Worm (Caenorhabditis elegans): Measurements from ENCODE around the gene T24C4.10.

DNA sequence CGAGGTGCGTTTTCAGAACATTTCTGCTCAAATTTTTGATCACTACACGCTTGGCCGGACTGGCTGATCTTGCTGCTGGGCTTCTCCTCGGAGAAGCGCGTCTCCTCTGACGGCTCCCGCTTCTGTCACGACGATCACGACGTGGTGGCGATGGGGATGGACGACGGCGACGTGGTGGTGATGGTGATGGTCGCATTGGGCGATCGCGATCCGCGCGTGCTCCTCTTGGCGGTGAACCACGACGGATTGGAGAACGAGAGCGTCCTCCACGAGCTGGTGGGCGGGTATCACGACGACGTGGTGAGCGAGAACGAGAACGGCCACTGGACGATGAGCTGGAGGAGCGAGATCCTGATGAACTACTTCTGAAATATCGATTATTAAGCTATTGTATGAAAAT, 37.6 kb downstream of the T24C4.10 start:
- TF ChIP-seq R02D3.7 (tag; optimal IDR thresholded peaks at IDR 0.05) = no peak
- TF ChIP-seq sma-3 (GFP tag; optimal IDR thresholded peaks at IDR 0.05) = no peak
- no peak for TF ChIP-seq gmeb-1 (tag; optimal IDR thresholded peaks at IDR 0.05)
- TF ChIP-seq nhr-237 (tag; optimal IDR thresholded peaks at IDR 0.05) = no peak
- TF ChIP-seq lin-39 (tag; optimal IDR thresholded peaks at IDR 0.05) = no peak
- no peak for TF ChIP-seq skn-1 (tag; optimal IDR thresholded peaks at IDR 0.05)
- no peak for TF ChIP-seq nhr-12 (tag; optimal IDR thresholded peaks at IDR 0.05)
- TF ChIP-seq mbf-1 (tag; optimal IDR thresholded peaks at IDR 0.05) = no peak

Data from whole organism, L2 larva.